Worm (Caenorhabditis elegans): ENCODE results near the gene ampd-1.

The ampd-1 gene

DNA sequence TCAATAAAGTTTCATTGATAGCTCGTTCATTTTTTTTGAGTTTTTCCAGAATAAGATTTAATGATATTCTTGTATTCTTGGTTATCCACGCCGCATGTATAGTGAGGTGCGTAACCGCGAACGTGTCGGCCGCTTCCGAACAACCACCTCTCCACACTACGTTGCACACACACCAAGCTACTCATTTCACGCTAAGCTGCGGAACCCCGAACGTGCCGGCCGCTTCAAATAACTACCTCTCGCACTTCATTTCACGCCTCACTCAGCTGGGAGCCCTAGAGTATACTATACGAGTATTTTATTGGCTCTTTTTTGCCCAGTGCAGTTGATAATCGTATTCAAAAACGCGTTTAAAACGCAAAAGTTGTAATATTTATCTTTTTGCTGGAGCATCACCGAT, 2.9 kb upstream of the ampd-1 start:
- TF ChIP-seq rnt-1 (tag; optimal IDR thresholded peaks at IDR 0.05) (peak; percentile 39), nhr-19 (GFP tag; conservative IDR thresholded peaks at IDR 0.05) (peak; percentile 62), snpc-4 (tag; optimal IDR thresholded peaks at IDR 0.05) (peak; percentile 96), efl-1 (optimal IDR thresholded peaks at IDR 0.05) (peak in 1 of 2 experiments; percentile 25), efl-1 (GFP tag; optimal IDR thresholded peaks at IDR 0.05 in 1 of 2) (peak in 1 of 2 experiments; percentile 14), swsn-7 (tag; optimal IDR thresholded peaks at IDR 0.05) (peak; percentile 12), nhr-71 (tag; optimal IDR thresholded peaks at IDR 0.05) (peak; percentile 44), nhr-85 (tag) (peak; percentile 27)

DNA sequence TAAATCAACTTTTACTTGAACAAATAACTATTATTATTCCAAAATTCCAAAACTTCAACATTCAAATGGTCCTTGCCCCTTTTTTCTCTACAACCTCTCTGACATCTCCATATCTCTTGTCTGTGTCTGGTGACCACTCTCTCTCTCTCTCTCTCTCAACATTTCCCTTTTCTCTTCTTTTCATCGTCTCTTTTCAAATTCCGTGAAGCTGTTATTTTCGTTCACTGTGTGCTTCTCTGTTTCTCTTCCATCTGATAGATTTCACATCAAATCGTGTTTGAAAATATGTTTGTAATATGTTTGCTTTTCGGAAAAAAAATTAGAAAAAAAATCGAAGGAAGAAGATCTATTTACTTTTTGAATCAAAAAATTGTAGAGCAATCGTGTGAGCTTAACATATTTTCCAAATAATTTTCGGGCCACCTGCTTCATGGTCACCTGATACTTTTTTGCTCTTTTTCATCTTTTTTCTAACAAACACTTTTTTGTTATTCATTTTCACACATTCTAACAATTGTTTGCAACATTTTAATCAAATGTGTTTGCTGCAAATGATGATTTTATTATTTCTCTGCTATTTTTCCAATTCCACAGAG, 2.0 kb upstream of the ampd-1 start:
- TF ChIP-seq snu-23 (GFP tag; optimal IDR thresholded peaks at IDR 0.05): peak; percentile 70
- peak; percentile 39 for TF ChIP-seq nhr-20 (tag; optimal IDR thresholded peaks at IDR 0.05)
- TF ChIP-seq snpc-4 (tag; optimal IDR thresholded peaks at IDR 0.05): peak; percentile 38
- TF ChIP-seq dpl-1 (GFP tag; optimal IDR thresholded peaks at IDR 0.05): peak in 2 of 3 experiments; percentile 11 to 23
- TF ChIP-seq lin-14 (GFP tag; optimal IDR thresholded peaks at IDR 0.05): peak; percentile 85
- no peak for TF ChIP-seq efl-3 (GFP tag; optimal IDR thresholded peaks at IDR 0.05)
- TF ChIP-seq skn-1 (tag; optimal IDR thresholded peaks at IDR 0.05): peak; percentile 26
- TF ChIP-seq alr-1 (tag; optimal IDR thresholded peaks at IDR 0.05; ENCODE audit: borderline replicate concordance): no peak
- peak in 1 of 3 experiments; percentile 20 for TF ChIP-seq ceh-82 (tag; optimal IDR thresholded peaks at IDR 0.05)
- peak; percentile 22 to 65 for TF ChIP-seq lsy-2 (tag; optimal IDR thresholded peaks at IDR 0.05)
- no peak for TF ChIP-seq Y116A8C.19 (tag; optimal IDR thresholded peaks at IDR 0.05; ENCODE audit: borderline replicate concordance)
- TF ChIP-seq egl-27 (tag; optimal IDR thresholded peaks at IDR 0.05): no peak
- TF ChIP-seq xbp-1 (tag; optimal IDR thresholded peaks at IDR 0.05): no peak
- peak; percentile 7 for TF ChIP-seq C16A3.4 (tag; optimal IDR thresholded peaks at IDR 0.05)
- peak; percentile 23 for TF ChIP-seq fkh-8 (tag; optimal IDR thresholded peaks at IDR 0.05)
- no peak for TF ChIP-seq hpl-2 (GFP tag; optimal IDR thresholded peaks at IDR 0.05)
- TF ChIP-seq dsc-1 (tag; optimal IDR thresholded peaks at IDR 0.05): peak; percentile 63
- TF ChIP-seq ces-1 (GFP tag; optimal IDR thresholded peaks at IDR 0.05): no peak
- TF ChIP-seq efl-1 (optimal IDR thresholded peaks at IDR 0.05): peak; percentile 49 to 50
- peak; percentile 14 to 90 for TF ChIP-seq efl-1 (GFP tag; optimal IDR thresholded peaks at IDR 0.05 in 1 of 2)
- peak in 1 of 6 experiments; percentile 45 for TF ChIP-seq elt-3 (tag; optimal IDR thresholded peaks at IDR 0.05)
- TF ChIP-seq lin-35 (GFP tag; optimal IDR thresholded peaks at IDR 0.05): peak; percentile 31 to 37
- TF ChIP-seq ceh-63 (GFP tag; optimal IDR thresholded peaks at IDR 0.05): no peak
- TF ChIP-seq nhr-237 (tag; optimal IDR thresholded peaks at IDR 0.05): no peak
- TF ChIP-seq C04F5.9 (tag; optimal IDR thresholded peaks at IDR 0.05): no peak
- TF ChIP-seq unc-130 (tag; optimal IDR thresholded peaks at IDR 0.05): no peak
- peak; percentile 30 for TF ChIP-seq swsn-7 (tag; optimal IDR thresholded peaks at IDR 0.05)
- TF ChIP-seq lin-13 (GFP tag; optimal IDR thresholded peaks at IDR 0.05): no peak
- peak; percentile 46 for TF ChIP-seq tbx-2 (tag; optimal IDR thresholded peaks at IDR 0.05)
- no peak for TF ChIP-seq lir-3 (tag; optimal IDR thresholded peaks at IDR 0.05; ENCODE audit: poor library complexity)
- TF ChIP-seq blmp-1 (tag; optimal IDR thresholded peaks at IDR 0.05): peak; percentile 87
- TF ChIP-seq unc-86 (tag; optimal IDR thresholded peaks at IDR 0.05): peak; percentile 40
- no peak for TF ChIP-seq mdl-1 (tag; optimal IDR thresholded peaks at IDR 0.05)
- TF ChIP-seq hlh-4 (tag; optimal IDR thresholded peaks at IDR 0.05): no peak
- TF ChIP-seq nhr-71 (tag; optimal IDR thresholded peaks at IDR 0.05): peak; percentile 78
- no peak for TF ChIP-seq nhr-28 (tag; optimal IDR thresholded peaks at IDR 0.05)
- TF ChIP-seq rnt-1 (tag; optimal IDR thresholded peaks at IDR 0.05): peak; percentile 48
- TF ChIP-seq mep-1 (tag; optimal IDR thresholded peaks at IDR 0.05): peak; percentile 41
- no peak for TF ChIP-seq sox-4 (tag; optimal IDR thresholded peaks at IDR 0.05)
- no peak for TF ChIP-seq aly-2 (tag; optimal IDR thresholded peaks at IDR 0.05)
- no peak for TF ChIP-seq ceh-88 (GFP tag; IDR thresholded peaks at IDR 0.05)
- TF ChIP-seq nhr-19 (GFP tag; conservative IDR thresholded peaks at IDR 0.05): peak; percentile 20; the same call in 1 of the 2 replicates
- peak; percentile 28 for TF ChIP-seq nhr-47 (tag; optimal IDR thresholded peaks at IDR 0.05)
- TF ChIP-seq C34B4.2 (tag; optimal IDR thresholded peaks at IDR 0.05): no peak
